Worm (Caenorhabditis elegans) whole organism, L4/young adult: ENCODE results near the gene unc-27.

Source experiments
- W03F9.2 ChIP-seq: fragments of 150-350 bp; optimal IDR thresholded peaks from 2 replicates; lab custom pipeline; 2014; ENCODE audit warnings: missing biosample characterization, missing genetic modification characterization
- dao-5 ChIP-seq: sonication (generic microtip); optimal IDR thresholded peaks from 2 replicates; lab custom pipeline; 2016; ENCODE audit warnings: missing genotype, missing genetic modification characterization, moderate library complexity, missing compliant biosample characterization
- him-1 ChIP-seq: sonication (generic microtip); optimal IDR thresholded peaks from 2 replicates; lab custom pipeline; 2016; ENCODE audit warnings: missing genotype, missing genetic modification reagents, missing genetic modification characterization, missing compliant biosample characterization

The unc-27 gene

ce11 chrX:8789014-8789506 is at the start of gene unc-27:
TSS of gene unc-27 (plus strand) at chrX:8789456.
- TF ChIP-seq W03F9.2 (tag; lab: Kevin White, UChicago) (no peak), him-1 (tag; lab: Kevin White, UChicago) (no peak), dao-5 (tag; lab: Kevin White, UChicago) (no peak)

ce11 chrX:8741629-8742170 is 47.6 kb upstream of the unc-27 start:
- TF ChIP-seq him-1 (tag; lab: Kevin White, UChicago) (no peak), W03F9.2 (tag; lab: Kevin White, UChicago) (no peak), dao-5 (tag; lab: Kevin White, UChicago) (no peak)

ce11 chrX:8742896-8743295 is 46.4 kb upstream of the unc-27 start, which contains the start of gene M02D8.7:
TSS of gene M02D8.7 (minus strand) at chrX:8742996.
- TF ChIP-seq dao-5 (tag; lab: Kevin White, UChicago) (no peak), W03F9.2 (tag; lab: Kevin White, UChicago) (no peak), him-1 (tag; lab: Kevin White, UChicago) (no peak)

ce11 chrX:8744192-8744985 is 44.9 kb upstream of the unc-27 start:
- no peak for TF ChIP-seq W03F9.2 (tag; lab: Kevin White, UChicago)
- TF ChIP-seq him-1 (tag; lab: Kevin White, UChicago): no peak
- TF ChIP-seq dao-5 (tag; lab: Kevin White, UChicago): no peak

ce11 chrX:8745524-8745923 is 43.7 kb upstream of the unc-27 start:
- TF ChIP-seq him-1 (tag; lab: Kevin White, UChicago) (no peak), W03F9.2 (tag; lab: Kevin White, UChicago) (no peak), dao-5 (tag; lab: Kevin White, UChicago) (no peak)

ce11 chrX:8750209-8750608 is 39.0 kb upstream of the unc-27 start:
- TF ChIP-seq W03F9.2 (tag; lab: Kevin White, UChicago) (no peak), him-1 (tag; lab: Kevin White, UChicago) (no peak), dao-5 (tag; lab: Kevin White, UChicago) (no peak)

- TF ChIP-seq dao-5 (tag; lab: Kevin White, UChicago) (no peak), W03F9.2 (tag; lab: Kevin White, UChicago) (no peak), him-1 (tag; lab: Kevin White, UChicago) (no peak)
Measured at ce11 chrX:8750660-8751059, 38.6 kb upstream of the unc-27 start, which contains the start of gene asns-2. TSS of gene asns-2 (minus strand) at chrX:8750941.

- TF ChIP-seq W03F9.2 (tag; lab: Kevin White, UChicago): no peak
- no peak for TF ChIP-seq dao-5 (tag; lab: Kevin White, UChicago)
- no peak for TF ChIP-seq him-1 (tag; lab: Kevin White, UChicago)
Measured at ce11 chrX:8752546-8752945, 36.7 kb upstream of the unc-27 start.

- TF ChIP-seq dao-5 (tag; lab: Kevin White, UChicago) (no peak), him-1 (tag; lab: Kevin White, UChicago) (no peak), W03F9.2 (tag; lab: Kevin White, UChicago) (no peak)
Measured at ce11 chrX:8754285-8754795, 34.9 kb upstream of the unc-27 start.

- TF ChIP-seq W03F9.2 (tag; lab: Kevin White, UChicago): no peak
- no peak for TF ChIP-seq him-1 (tag; lab: Kevin White, UChicago)
- TF ChIP-seq dao-5 (tag; lab: Kevin White, UChicago): no peak
Measured at ce11 chrX:8755987-8756386, 33.3 kb upstream of the unc-27 start.

ce11 chrX:8761060-8761459 is 28.2 kb upstream of the unc-27 start:
- TF ChIP-seq dao-5 (tag; lab: Kevin White, UChicago): no peak
- TF ChIP-seq him-1 (tag; lab: Kevin White, UChicago): no peak
- TF ChIP-seq W03F9.2 (tag; lab: Kevin White, UChicago): no peak

- TF ChIP-seq W03F9.2 (tag; lab: Kevin White, UChicago) (no peak), dao-5 (tag; lab: Kevin White, UChicago) (no peak), him-1 (tag; lab: Kevin White, UChicago) (no peak)
Measured at ce11 chrX:8761497-8761896, 27.8 kb upstream of the unc-27 start, which contains the start of gene M02D8.5. TSS of gene M02D8.5 (minus strand) at chrX:8761597.

ce11 chrX:8762927-8763326 is 26.3 kb upstream of the unc-27 start:
- TF ChIP-seq him-1 (tag; lab: Kevin White, UChicago) (no peak), dao-5 (tag; lab: Kevin White, UChicago) (no peak)
